Worm (Caenorhabditis elegans): Measurements from ENCODE around the gene glb-4.

DNA sequence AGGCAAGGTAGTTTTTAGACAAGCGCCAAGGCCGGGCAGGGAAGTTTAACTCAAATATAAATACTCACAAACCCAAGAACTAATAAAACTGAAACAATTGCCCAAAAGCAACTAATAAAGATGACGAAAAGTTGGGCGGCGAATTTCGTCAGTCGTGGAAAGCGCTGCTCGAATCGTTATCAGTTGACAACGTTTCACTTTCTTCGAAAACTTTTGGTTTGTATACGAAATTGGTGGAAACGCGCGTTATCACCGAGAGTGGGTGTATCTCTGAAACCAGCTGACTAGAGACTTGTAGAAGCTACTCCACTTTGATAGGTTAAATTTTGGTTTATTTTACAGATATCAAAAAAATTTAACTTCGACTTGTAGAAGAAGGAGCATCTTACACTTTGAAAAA, 42.1 kb upstream of the glb-4 start:
- TF ChIP-seq ama-1 (optimal IDR thresholded peaks at IDR 0.05) (no peak), tbx-11 (GFP tag; IDR thresholded peaks at IDR 0.05) (no peak), hmbx-1 (tag; optimal IDR thresholded peaks at IDR 0.05) (no peak), scrt-1 (GFP tag; IDR thresholded peaks at IDR 0.05) (no peak), flt-1 (GFP tag; IDR thresholded peaks at IDR 0.05) (no peak), hmg-4 (GFP tag; optimal IDR thresholded peaks at IDR 0.05) (no peak)
